Worm (Caenorhabditis elegans) whole organism, late embryonic: ENCODE results near the gene T07G12.3.
A peak's percentile ranks its signal among the peaks of the same experiment; 100 is the strongest.

Experiments
- C08G9.2 ChIP-seq: sonication (generic microtip); optimal IDR thresholded peaks from 2 replicates; lab custom pipeline; 2016; ENCODE audit warnings: mild to moderate bottlenecking, missing genetic modification characterization, moderate library complexity, missing compliant biosample characterization
- C38D4.7 ChIP-seq: fragments of 200-800 bp; sonication (Bioruptor generic); optimal IDR thresholded peaks from 2 replicates; lab custom pipeline; 2018; ENCODE audit warnings: mild to moderate bottlenecking, missing genetic modification characterization, moderate library complexity, missing compliant biosample characterization
- F13H6.1 ChIP-seq: sonication (generic microtip); optimal IDR thresholded peaks from 2 replicates; lab custom pipeline; 2016; ENCODE audit warnings: missing genetic modification characterization, missing compliant biosample characterization
- K09A11.1 ChIP-seq: sonication (generic microtip); optimal IDR thresholded peaks from 2 replicates; lab custom pipeline; 2017; ENCODE audit warnings: antibody characterized with exemption, mild to moderate bottlenecking, missing genetic modification characterization, missing compliant biosample characterization; ENCODE audit not compliant: insufficient read depth
- Y22D7AL.16 ChIP-seq: sonication (generic microtip); optimal IDR thresholded peaks from 2 replicates; lab custom pipeline; 2016; ENCODE audit warnings: missing genetic modification characterization, missing compliant biosample characterization
- ahr-1 ChIP-seq: sonication (generic microtip); optimal IDR thresholded peaks from 2 replicates; lab custom pipeline; 2016; ENCODE audit warnings: missing genetic modification characterization, missing compliant biosample characterization
- ceh-14 ChIP-seq: sonication (generic microtip); optimal IDR thresholded peaks from 2 replicates; lab custom pipeline; 2016; ENCODE audit warnings: missing genotype, missing genetic modification characterization, missing compliant biosample characterization
- ceh-18 ChIP-seq: sonication (generic microtip); optimal IDR thresholded peaks from 2 replicates; lab custom pipeline; 2016; ENCODE audit warnings: missing genetic modification characterization, missing compliant biosample characterization
- ceh-19 ChIP-seq: fragments of 200-800 bp; sonication (Bioruptor generic); optimal IDR thresholded peaks from 2 replicates; lab custom pipeline; 2018; ENCODE audit warnings: mild to moderate bottlenecking, missing genetic modification characterization, missing compliant biosample characterization
- ceh-24 ChIP-seq: sonication (generic microtip); optimal IDR thresholded peaks from 2 replicates; lab custom pipeline; 2016; ENCODE audit warnings: mild to moderate bottlenecking, missing genetic modification characterization, missing compliant biosample characterization
- ceh-31 ChIP-seq: sonication (generic microtip); optimal IDR thresholded peaks from 2 replicates; lab custom pipeline; 2016; ENCODE audit warnings: missing genetic modification characterization, missing compliant biosample characterization
- ceh-45 ChIP-seq: fragments of 200-800 bp; sonication (Bioruptor generic); IDR thresholded peaks from 2 replicates; pipeline ENCODE4 v1.3.6; 2022; ENCODE audit warnings: missing genetic modification reagents, missing genetic modification characterization, missing compliant biosample characterization
- ceh-6 ChIP-seq: fragments of 200-800 bp; sonication (Bioruptor generic); optimal IDR thresholded peaks from 2 replicates; lab custom pipeline; 2018; ENCODE audit warnings: mild to moderate bottlenecking, missing genetic modification characterization, missing compliant biosample characterization
- che-1 ChIP-seq: sonication (generic microtip); optimal IDR thresholded peaks from 2 replicates; lab custom pipeline; 2016; ENCODE audit warnings: mild to moderate bottlenecking, missing genetic modification characterization, missing compliant biosample characterization
- dmd-4 ChIP-seq: sonication (generic microtip); optimal IDR thresholded peaks from 2 replicates; lab custom pipeline; 2016; ENCODE audit warnings: borderline replicate concordance, missing genetic modification characterization, missing compliant biosample characterization
- elt-2 ChIP-seq: sonication (generic microtip); optimal IDR thresholded peaks from 2 replicates; lab custom pipeline; 2016; ENCODE audit warnings: missing genetic modification reagents, missing genetic modification characterization, missing compliant biosample characterization
- elt-4 ChIP-seq: sonication (generic microtip); optimal IDR thresholded peaks from 2 replicates; lab custom pipeline; 2016; ENCODE audit warnings: missing genetic modification characterization, missing compliant biosample characterization
- eyg-1 ChIP-seq: sonication (generic microtip); optimal IDR thresholded peaks from 2 replicates; lab custom pipeline; 2016; ENCODE audit warnings: missing genotype, missing genetic modification characterization, missing compliant biosample characterization
- fax-1 ChIP-seq: sonication (generic microtip); optimal IDR thresholded peaks from 2 replicates; lab custom pipeline; 2016; ENCODE audit warnings: missing genotype, missing genetic modification characterization, missing compliant biosample characterization
- fkh-10 ChIP-seq: fragments of 150-350 bp; optimal IDR thresholded peaks from 2 replicates; lab custom pipeline; 2014; ENCODE audit warnings: missing biosample characterization, missing genetic modification reagents, missing genetic modification characterization
- fkh-6 ChIP-seq: sonication (generic microtip); optimal IDR thresholded peaks from 2 replicates; lab custom pipeline; 2016; ENCODE audit warnings: missing genetic modification characterization, missing compliant biosample characterization
- gmeb-2 ChIP-seq: sonication (generic microtip); optimal IDR thresholded peaks from 2 replicates; lab custom pipeline; 2016; ENCODE audit warnings: missing genetic modification characterization, inconsistent platforms, missing compliant biosample characterization
- hlh-13 ChIP-seq: fragments of 200-800 bp; sonication (Bioruptor generic); optimal IDR thresholded peaks from 2 replicates; lab custom pipeline; 2018; ENCODE audit warnings: mild to moderate bottlenecking, missing genetic modification characterization, missing compliant biosample characterization
- hlh-15 ChIP-seq: sonication (generic microtip); optimal IDR thresholded peaks from 2 replicates; lab custom pipeline; 2016; ENCODE audit warnings: missing genetic modification characterization, missing compliant biosample characterization
- hlh-30 ChIP-seq: sonication (generic microtip); optimal IDR thresholded peaks from 2 replicates; lab custom pipeline; 2017; ENCODE audit warnings: antibody characterized with exemption, missing genetic modification characterization, missing compliant biosample characterization; ENCODE audit not compliant: insufficient read depth
- hlh-8 ChIP-seq: sonication (generic microtip); optimal IDR thresholded peaks from 2 replicates; lab custom pipeline; 2016; ENCODE audit warnings: missing genotype, missing genetic modification characterization, missing compliant biosample characterization
- lim-6 ChIP-seq: sonication (generic microtip); optimal IDR thresholded peaks from 2 replicates; lab custom pipeline; 2016; ENCODE audit warnings: missing genetic modification characterization, missing compliant biosample characterization
- lin-11 ChIP-seq: fragments of 200-800 bp; sonication (Bioruptor generic); optimal IDR thresholded peaks from 2 replicates; lab custom pipeline; 2018; ENCODE audit warnings: mild to moderate bottlenecking, missing genetic modification characterization, missing compliant biosample characterization
- mec-3 ChIP-seq: sonication (generic microtip); optimal IDR thresholded peaks from 2 replicates; lab custom pipeline; 2016; ENCODE audit warnings: borderline replicate concordance, missing genetic modification characterization, missing compliant biosample characterization
- nfya-1 ChIP-seq: sonication (generic microtip); optimal IDR thresholded peaks from 2 replicates; lab custom pipeline; 2017; ENCODE audit warnings: missing genetic modification characterization, mild to moderate bottlenecking, missing compliant biosample characterization, antibody characterized with exemption, moderate library complexity
- nhr-11 ChIP-seq: fragments of 150-350 bp; optimal IDR thresholded peaks from 2 replicates; lab custom pipeline; 2014; ENCODE audit warnings: missing biosample characterization, missing genetic modification characterization
- npax-4 ChIP-seq: sonication (generic microtip); optimal IDR thresholded peaks from 2 replicates; lab custom pipeline; 2016; ENCODE audit warnings: missing genetic modification characterization, missing compliant biosample characterization
- odd-2 ChIP-seq: sonication (generic microtip); optimal IDR thresholded peaks from 2 replicates; lab custom pipeline; 2017; ENCODE audit warnings: antibody characterized with exemption, mild to moderate bottlenecking, missing genetic modification characterization, missing compliant biosample characterization
- pag-3 ChIP-seq: sonication (generic microtip); optimal IDR thresholded peaks from 2 replicates; lab custom pipeline; 2016; ENCODE audit warnings: missing compliant biosample characterization, missing genetic modification characterization, borderline replicate concordance
- pat-9 ChIP-seq: fragments of 200-800 bp; sonication (Bioruptor generic); optimal IDR thresholded peaks from 2 replicates; lab custom pipeline; 2018; ENCODE audit warnings: mild to moderate bottlenecking, missing genetic modification characterization, moderate library complexity, missing compliant biosample characterization
- pax-1 ChIP-seq: fragments of 150-350 bp; optimal IDR thresholded peaks from 2 replicates; lab custom pipeline; 2014; ENCODE audit warnings: missing biosample characterization, missing genetic modification characterization
- pha-2 ChIP-seq: sonication (generic microtip); optimal IDR thresholded peaks from 2 replicates; lab custom pipeline; 2017; ENCODE audit warnings: mild to moderate bottlenecking, missing genetic modification characterization, missing compliant biosample characterization
- pha-4 ChIP-seq: fragments of 150-350 bp; optimal IDR thresholded peaks from 2 replicates; lab custom pipeline; 2018; ENCODE audit warnings: missing biosample characterization, missing genetic modification reagents, missing genetic modification characterization
- pqm-1 ChIP-seq: sonication (generic microtip); optimal IDR thresholded peaks from 2 replicates; lab custom pipeline; 2016; ENCODE audit warnings: missing genetic modification characterization, missing compliant biosample characterization
- rnt-1 ChIP-seq: sonication (generic microtip); optimal IDR thresholded peaks from 2 replicates; lab custom pipeline; 2016; ENCODE audit warnings: missing genetic modification characterization, missing compliant biosample characterization
- sdc-2 ChIP-seq: sonication (generic microtip); optimal IDR thresholded peaks from 2 replicates; lab custom pipeline; 2016; ENCODE audit warnings: missing genotype, missing genetic modification characterization, missing compliant biosample characterization
- tbx-2 ChIP-seq: sonication (generic microtip); optimal IDR thresholded peaks from 2 replicates; lab custom pipeline; 2016; ENCODE audit warnings: missing genetic modification characterization, missing compliant biosample characterization
- tbx-7 ChIP-seq: sonication (generic microtip); optimal IDR thresholded peaks from 2 replicates; lab custom pipeline; 2016; ENCODE audit warnings: missing genotype, missing genetic modification characterization, missing compliant biosample characterization
- ttx-3 ChIP-seq: sonication (generic microtip); optimal IDR thresholded peaks from 2 replicates; lab custom pipeline; 2016; ENCODE audit warnings: missing genetic modification reagents, missing genetic modification characterization, missing compliant biosample characterization
- unc-3 ChIP-seq, 2 experiments: fragments of 200-800 bp in 1 of 2; sonication (Bioruptor generic) in 1 of 2; sonication (generic microtip) in 1 of 2; conservative IDR thresholded peaks in 1 of 2; optimal IDR thresholded peaks in 1 of 2; 2 replicates each; pipeline versions ENCODE4 v1.3.6 to Lab custom; 2016 to 2022; ENCODE audit warnings: missing compliant biosample characterization in 2 of 2, missing genetic modification characterization in 2 of 2, missing genetic modification reagents in 1 of 2
- unc-42 ChIP-seq: sonication (generic microtip); optimal IDR thresholded peaks from 2 replicates; lab custom pipeline; 2016; ENCODE audit warnings: missing genotype, missing genetic modification characterization, missing compliant biosample characterization
- unc-55 ChIP-seq: sonication (generic microtip); optimal IDR thresholded peaks from 2 replicates; lab custom pipeline; 2017; ENCODE audit warnings: missing biosample characterization, missing genetic modification reagents, missing genetic modification characterization
- unc-86 ChIP-seq: sonication (generic microtip); optimal IDR thresholded peaks from 2 replicates; lab custom pipeline; 2016; ENCODE audit warnings: missing genetic modification characterization, missing compliant biosample characterization
- zip-5 ChIP-seq: sonication (generic microtip); optimal IDR thresholded peaks from 2 replicates; lab custom pipeline; 2016; ENCODE audit warnings: missing genetic modification characterization, missing compliant biosample characterization
- ztf-16 ChIP-seq: sonication (generic microtip); optimal IDR thresholded peaks from 2 replicates; lab custom pipeline; 2017; ENCODE audit warnings: missing genetic modification characterization, missing compliant biosample characterization

T07G12.3 gene

ce11 chrIV:10502345-10502744 is 31.4 kb upstream of the T07G12.3 start:
- TF ChIP-seq C38D4.7 (GFP tag; lab: Kevin White, UChicago): no peak
- TF ChIP-seq ceh-14 (tag; lab: Kevin White, UChicago): no peak
- TF ChIP-seq hlh-30 (tag; lab: Kevin White, UChicago): no peak
- TF ChIP-seq nfya-1 (tag; lab: Kevin White, UChicago): peak; percentile 5
- peak; percentile 39 for TF ChIP-seq elt-2 (tag; lab: Kevin White, UChicago)
- no peak for TF ChIP-seq npax-4
- peak; percentile 3 for TF ChIP-seq unc-42 (tag; lab: Kevin White, UChicago)
- TF ChIP-seq elt-4 (tag; lab: Kevin White, UChicago): no peak
- peak; percentile 21 for TF ChIP-seq pqm-1 (tag; lab: Kevin White, UChicago)
- TF ChIP-seq, all 69 proteins: peak for 4

- no peak for TF ChIP-seq unc-86 (tag; lab: Kevin White, UChicago)
- TF ChIP-seq sdc-2 (tag; lab: Kevin White, UChicago): peak; percentile 36
- TF ChIP-seq unc-42 (tag; lab: Kevin White, UChicago): peak; percentile 82
- no peak for TF ChIP-seq zip-5 (tag; lab: Kevin White, UChicago)
- peak; percentile 83 for TF ChIP-seq ceh-14 (tag; lab: Kevin White, UChicago)
- TF ChIP-seq ceh-24 (tag; lab: Kevin White, UChicago): no peak
- TF ChIP-seq fax-1 (tag; lab: Kevin White, UChicago): peak; percentile 82
- peak; percentile 30 for TF ChIP-seq K09A11.1 (tag; lab: Kevin White, UChicago)
- peak; percentile 29 for TF ChIP-seq C08G9.2
- TF ChIP-seq fkh-6 (tag; lab: Kevin White, UChicago): no peak
- TF ChIP-seq gmeb-2 (tag; lab: Kevin White, UChicago): no peak
- no peak for TF ChIP-seq pax-1 (tag; lab: Kevin White, UChicago)
- peak; percentile 79 for TF ChIP-seq ceh-31 (tag; lab: Kevin White, UChicago)
- TF ChIP-seq pha-4: no peak
- no peak for TF ChIP-seq nhr-11
- TF ChIP-seq tbx-2: peak; percentile 58
- TF ChIP-seq hlh-13 (GFP tag; lab: Kevin White, UChicago): no peak
- no peak for TF ChIP-seq npax-4
- peak; percentile 53 for TF ChIP-seq nfya-1 (tag; lab: Kevin White, UChicago)
- TF ChIP-seq mec-3: peak; percentile 65
- no peak for TF ChIP-seq ttx-3
- no peak for TF ChIP-seq lin-11 (tag; lab: Kevin White, UChicago)
- TF ChIP-seq pha-2 (tag; lab: Kevin White, UChicago): no peak
- TF ChIP-seq unc-55: peak; percentile 86
- no peak for TF ChIP-seq lim-6 (tag; lab: Kevin White, UChicago)
- peak; percentile 19 for TF ChIP-seq che-1 (tag; lab: Kevin White, UChicago)
- TF ChIP-seq eyg-1 (tag; lab: Kevin White, UChicago): no peak
- TF ChIP-seq fkh-10 (GFP tag; lab: Kevin White, UChicago): no peak
- no peak for TF ChIP-seq ahr-1 (tag; lab: Kevin White, UChicago)
- no peak for TF ChIP-seq pag-3
- no peak for TF ChIP-seq ceh-45 (GFP tag; lab: Robert Waterston, UW)
- TF ChIP-seq tbx-7 (tag; lab: Kevin White, UChicago): no peak
- TF ChIP-seq F13H6.1 (tag; lab: Kevin White, UChicago): peak; percentile 4
- TF ChIP-seq hlh-8: peak; percentile 29
- no peak for TF ChIP-seq hlh-15 (tag; lab: Kevin White, UChicago)
- TF ChIP-seq ztf-16 (tag; lab: Kevin White, UChicago): no peak
- no peak for TF ChIP-seq unc-3 (GFP tag; conservative IDR thresholded peaks at IDR 0.05; lab: Robert Waterston, UW)
- TF ChIP-seq unc-3 (tag; optimal IDR thresholded peaks at IDR 0.05; lab: Kevin White, UChicago): no peak
- peak; percentile 70 for TF ChIP-seq rnt-1 (tag; lab: Kevin White, UChicago)
- TF ChIP-seq dmd-4 (tag; lab: Kevin White, UChicago): peak; percentile 46
- peak; percentile 94 for TF ChIP-seq ceh-18
- no peak for TF ChIP-seq ceh-6 (GFP tag; lab: Kevin White, UChicago)
- TF ChIP-seq ceh-19 (GFP tag; lab: Kevin White, UChicago): peak; percentile 57
- peak; percentile 50 for TF ChIP-seq Y22D7AL.16
- TF ChIP-seq pat-9 (tag; lab: Kevin White, UChicago): no peak
- no peak for TF ChIP-seq odd-2 (tag; lab: Kevin White, UChicago)
These were observed 29.9 kb upstream of the T07G12.3 start for ce11 chrIV:10503750-10504232.
